Fruit fly (Drosophila melanogaster) whole organism, embryonic: ENCODE measurements around the gene Hpr1.

Source experiments
- BtbVII ChIP-seq: fragments of 200-800 bp; sonication (Bioruptor generic); optimal IDR thresholded peaks from 3 replicates; lab custom pipeline; 2017; ENCODE audit warnings: missing biosample characterization, mild to moderate bottlenecking, missing genetic modification characterization
- CG10366 ChIP-seq: fragments of 200-800 bp; sonication (Bioruptor generic); IDR thresholded peaks from 2 replicates; pipeline ENCODE4 v1.3.6; 2022; ENCODE audit warnings: missing biosample characterization, missing genetic modification characterization
- CG11247 ChIP-seq: fragments of 200-800 bp; sonication (Bioruptor generic); IDR thresholded peaks from 2 replicates; pipeline ENCODE4 v1.3.6; 2022; ENCODE audit warnings: missing biosample characterization, missing genetic modification characterization
- CG12299 ChIP-seq: fragments of 200-800 bp; sonication (Bioruptor generic); optimal IDR thresholded peaks from 2 replicates; lab custom pipeline; 2018; ENCODE audit warnings: missing biosample characterization, mild to moderate bottlenecking, missing genetic modification characterization
- CG14014 ChIP-seq: fragments of 200-800 bp; sonication (Bioruptor generic); IDR thresholded peaks from 2 replicates; pipeline ENCODE4 v1.3.6; 2022; ENCODE audit warnings: missing biosample characterization, missing genetic modification characterization
- CG2116 ChIP-seq: fragments of 200-800 bp; sonication (Bioruptor generic); optimal IDR thresholded peaks from 3 replicates; lab custom pipeline; 2018; ENCODE audit warnings: missing biosample characterization, mild to moderate bottlenecking, missing genetic modification characterization
- CG2199 ChIP-seq: fragments of 200-800 bp; sonication (Bioruptor generic); IDR thresholded peaks from 3 replicates; pipeline ENCODE4 v1.3.6; 2022; ENCODE audit warnings: missing biosample characterization, missing genetic modification characterization
- CG2875 ChIP-seq: fragments of 200-800 bp; sonication (Bioruptor generic); optimal IDR thresholded peaks from 2 replicates; lab custom pipeline; 2017; ENCODE audit warnings: missing biosample characterization, mild to moderate bottlenecking, missing genetic modification characterization, missing genetic modification reagents
- CG34376 ChIP-seq: fragments of 200-800 bp; sonication (Bioruptor generic); optimal IDR thresholded peaks from 2 replicates; lab custom pipeline; 2018; ENCODE audit warnings: missing biosample characterization, mild to moderate bottlenecking, missing genetic modification characterization
- CG3995 ChIP-seq: fragments of 200-800 bp; sonication (Bioruptor generic); optimal IDR thresholded peaks from 3 replicates; lab custom pipeline; 2016; ENCODE audit warnings: missing biosample characterization, missing genetic modification characterization
- CG4328 ChIP-seq: fragments of 200-800 bp; sonication (Bioruptor generic); optimal IDR thresholded peaks from 3 replicates; lab custom pipeline; 2017; ENCODE audit warnings: missing biosample characterization, missing genetic modification reagents, missing genetic modification characterization
- CG5180 ChIP-seq: fragments of 200-800 bp; sonication (Bioruptor generic); optimal IDR thresholded peaks from 3 replicates; lab custom pipeline; 2017; ENCODE audit warnings: missing biosample characterization, missing genetic modification characterization, mild to moderate bottlenecking, moderate library complexity, missing genetic modification reagents
- CG6254 ChIP-seq: fragments of 200-800 bp; sonication (Bioruptor generic); optimal IDR thresholded peaks from 3 replicates; lab custom pipeline; 2017; ENCODE audit warnings: mild to moderate bottlenecking, missing biosample characterization, missing genetic modification reagents, missing genetic modification characterization
- CG6813 ChIP-seq: fragments of 200-800 bp; sonication (Bioruptor generic); optimal IDR thresholded peaks from 2 replicates; lab custom pipeline; 2017; ENCODE audit warnings: missing biosample characterization, missing genetic modification characterization, mild to moderate bottlenecking, moderate library complexity, missing genetic modification reagents
- CG7786 ChIP-seq: fragments of 200-800 bp; sonication (Bioruptor generic); optimal IDR thresholded peaks from 2 replicates; lab custom pipeline; 2016; ENCODE audit warnings: missing biosample characterization, missing genetic modification characterization
- CG7928 ChIP-seq: fragments of 200-800 bp; sonication (Bioruptor generic); optimal IDR thresholded peaks from 2 replicates; lab custom pipeline; 2017; ENCODE audit warnings: missing biosample characterization, mild to moderate bottlenecking, missing genetic modification characterization
- CTCF ChIP-seq: fragments of 200-800 bp; sonication (Bioruptor generic); optimal IDR thresholded peaks from 2 replicates; lab custom pipeline; 2017; ENCODE audit warnings: missing biosample characterization, mild to moderate bottlenecking, missing genetic modification characterization, moderate library complexity
- CoRest ChIP-seq: fragments of 200-800 bp; sonication (Bioruptor generic); optimal IDR thresholded peaks from 3 replicates; lab custom pipeline; 2018; ENCODE audit warnings: missing biosample characterization, mild to moderate bottlenecking, missing genetic modification characterization, moderate library complexity
- Deaf1 ChIP-seq: fragments of 200-800 bp; optimal IDR thresholded peaks from 3 replicates; lab custom pipeline; 2019; ENCODE audit warnings: missing biosample characterization, mild to moderate bottlenecking, missing genetic modification characterization, moderate library complexity
- Dek ChIP-seq: fragments of 200-800 bp; sonication (Bioruptor generic); optimal IDR thresholded peaks from 3 replicates; lab custom pipeline; 2019; ENCODE audit warnings: missing biosample characterization, mild to moderate bottlenecking, missing genetic modification characterization, moderate library complexity
- Dip3 ChIP-seq: fragments of 200-800 bp; sonication (Bioruptor generic); optimal IDR thresholded peaks from 3 replicates; lab custom pipeline; 2016; ENCODE audit warnings: missing biosample characterization, missing genetic modification characterization
- Hr78 ChIP-seq, 2 experiments: fragments of 200-800 bp in 1 of 2; fragments of >200 bp in 1 of 2; sonication (Bioruptor generic) in 1 of 2; optimal IDR thresholded peaks; 2 replicates each; lab custom pipeline; 2017 to 2019; ENCODE audit warnings: missing biosample characterization in 2 of 2, missing genetic modification characterization in 2 of 2, mild to moderate bottlenecking in 1 of 2, moderate library complexity in 1 of 2
- Hsf ChIP-seq: fragments of 200-800 bp; sonication (Bioruptor generic); optimal IDR thresholded peaks from 3 replicates; lab custom pipeline; 2016; ENCODE audit warnings: missing biosample characterization, missing genetic modification characterization
- MBD-R2 ChIP-seq: fragments of 200-800 bp; sonication (Bioruptor generic); IDR thresholded peaks from 2 replicates; pipeline ENCODE4 v1.3.6; 2022; ENCODE audit warnings: missing biosample characterization, missing genetic modification characterization
- Mad ChIP-seq: fragments of 200-800 bp; sonication (Bioruptor generic); optimal IDR thresholded peaks from 2 replicates; lab custom pipeline; 2016; ENCODE audit warnings: missing biosample characterization, missing genetic modification characterization
- Max ChIP-seq: fragments of 200-800 bp; sonication (Bioruptor generic); optimal IDR thresholded peaks from 2 replicates; lab custom pipeline; 2016; ENCODE audit warnings: missing biosample characterization, mild to moderate bottlenecking, missing genetic modification characterization
- Med ChIP-seq: fragments of 200-800 bp; sonication (Bioruptor generic); peaks from one replicate; lab custom pipeline; 2016; ENCODE audit warnings: missing biosample characterization, missing genetic modification characterization, mild to moderate bottlenecking, inconsistent platforms, moderate library complexity
- Meics ChIP-seq: fragments of 200-800 bp; sonication (Bioruptor generic); optimal IDR thresholded peaks from 2 replicates; lab custom pipeline; 2017; ENCODE audit warnings: missing biosample characterization, mild to moderate bottlenecking, missing genetic modification characterization
- Oaz ChIP-seq: fragments of 200-800 bp; sonication (Bioruptor generic); IDR thresholded peaks from 2 replicates; pipeline ENCODE4 v1.3.6; 2022; ENCODE audit warnings: missing biosample characterization, missing genetic modification characterization
- Xbp1 ChIP-seq: fragments of 200-800 bp; sonication (Bioruptor generic); optimal IDR thresholded peaks from 3 replicates; lab custom pipeline; 2016; ENCODE audit warnings: missing biosample characterization, mild to moderate bottlenecking, missing genetic modification characterization
- ap ChIP-seq: fragments of 200-800 bp; sonication (Bioruptor generic); IDR thresholded peaks from 2 replicates; pipeline ENCODE4 v1.3.6; 2022; ENCODE audit warnings: missing biosample characterization, missing genetic modification characterization
- bbx ChIP-seq: fragments of 200-800 bp; sonication (Bioruptor generic); IDR thresholded peaks from 2 replicates; pipeline ENCODE4 v1.3.6; 2022; ENCODE audit warnings: missing biosample characterization, missing genetic modification characterization; ENCODE audit not compliant: partially characterized antibody
- cato ChIP-seq: fragments of 200-800 bp; sonication (Bioruptor generic); optimal IDR thresholded peaks from 2 replicates; lab custom pipeline; 2016; ENCODE audit warnings: missing biosample characterization, missing genetic modification characterization, borderline replicate concordance
- chn ChIP-seq: fragments of 200-800 bp; sonication (Bioruptor generic); optimal IDR thresholded peaks from 2 replicates; lab custom pipeline; 2016; ENCODE audit warnings: missing biosample characterization, missing genetic modification characterization
- crp ChIP-seq, 2 experiments: fragments of 200-800 bp; sonication (Bioruptor generic); optimal IDR thresholded peaks; 2 replicates in 1 of 2; 3 replicates in 1 of 2; lab custom pipeline; 2017; ENCODE audit warnings: missing biosample characterization in 2 of 2, missing genetic modification characterization in 2 of 2, mild to moderate bottlenecking in 1 of 2, moderate library complexity in 1 of 2
- danr ChIP-seq: fragments of 200-800 bp; sonication (Bioruptor generic); IDR thresholded peaks from 2 replicates; pipeline ENCODE4 v1.3.6; 2022; ENCODE audit warnings: missing biosample characterization, missing genetic modification characterization
- dmrt99B ChIP-seq: fragments of 200-800 bp; sonication (Bioruptor generic); optimal IDR thresholded peaks from 2 replicates; lab custom pipeline; 2018; ENCODE audit warnings: missing biosample characterization, mild to moderate bottlenecking, missing genetic modification characterization, moderate library complexity
- esg ChIP-seq: fragments of 200-800 bp; sonication (Bioruptor generic); conservative IDR thresholded peaks from 2 replicates; pipeline ENCODE4 v1.3.6; 2022; ENCODE audit warnings: missing biosample characterization, missing genetic modification characterization
- gce ChIP-seq: fragments of 200-800 bp; sonication (Bioruptor generic); IDR thresholded peaks from 3 replicates; pipeline ENCODE4 v1.3.6; 2022; ENCODE audit warnings: missing biosample characterization, missing genetic modification characterization
- hkb ChIP-seq, 2 experiments: fragments of 200-800 bp in 1 of 2; fragments of >200 bp in 1 of 2; sonication (Bioruptor generic) in 1 of 2; IDR thresholded peaks in 1 of 2; optimal IDR thresholded peaks in 1 of 2; 2 replicates each; pipeline versions ENCODE4 v1.3.6 to Lab custom; 2017 to 2022; ENCODE audit warnings: missing biosample characterization in 1 of 2, missing genetic modification characterization in 1 of 2
- insv ChIP-seq, 2 experiments: fragments of 200-800 bp; sonication (Bioruptor generic); optimal IDR thresholded peaks; 3 replicates each; lab custom pipeline; 2016 to 2018; ENCODE audit warnings: missing biosample characterization in 2 of 2, missing genetic modification characterization in 2 of 2
- jumu ChIP-seq: fragments of 200-800 bp; sonication (Bioruptor generic); optimal IDR thresholded peaks from 3 replicates; lab custom pipeline; 2016; ENCODE audit warnings: missing biosample characterization, missing genetic modification characterization
- kay ChIP-seq: fragments of 200-800 bp; sonication (Bioruptor generic); optimal IDR thresholded peaks from 2 replicates; lab custom pipeline; 2016; ENCODE audit warnings: missing biosample characterization, missing genetic modification characterization
- lov ChIP-seq, 2 experiments: fragments of 200-800 bp in 1 of 2; fragments of >200 bp in 1 of 2; sonication (Bioruptor generic) in 1 of 2; IDR thresholded peaks in 1 of 2; optimal IDR thresholded peaks in 1 of 2; 2 replicates in 1 of 2; 3 replicates in 1 of 2; pipeline versions ENCODE4 v1.3.6 to Lab custom; 2017 to 2022; ENCODE audit warnings: missing biosample characterization in 1 of 2, missing genetic modification characterization in 1 of 2
- nau ChIP-seq: fragments of 200-800 bp; sonication (Bioruptor generic); optimal IDR thresholded peaks from 3 replicates; lab custom pipeline; 2017; ENCODE audit warnings: missing biosample characterization, mild to moderate bottlenecking, missing genetic modification characterization, missing genetic modification reagents
- oc ChIP-seq: fragments of 200-800 bp; sonication (Bioruptor generic); optimal IDR thresholded peaks from 2 replicates; lab custom pipeline; 2018; ENCODE audit warnings: missing biosample characterization, mild to moderate bottlenecking, missing genetic modification characterization, moderate library complexity
- pita ChIP-seq: fragments of 200-800 bp; sonication (Bioruptor generic); optimal IDR thresholded peaks from 2 replicates; lab custom pipeline; 2017; ENCODE audit warnings: missing biosample characterization, mild to moderate bottlenecking, missing genetic modification characterization
- pros ChIP-seq: fragments of 200-800 bp; sonication (Bioruptor generic); optimal IDR thresholded peaks from 3 replicates; lab custom pipeline; 2019; ENCODE audit warnings: missing biosample characterization, mild to moderate bottlenecking, missing genetic modification characterization, moderate library complexity
- slbo ChIP-seq: fragments of 200-800 bp; sonication (Bioruptor generic); IDR thresholded peaks from 2 replicates; pipeline ENCODE4 v1.3.6; 2022; ENCODE audit warnings: missing biosample characterization, missing genetic modification characterization

Gene Hpr1

DNA sequence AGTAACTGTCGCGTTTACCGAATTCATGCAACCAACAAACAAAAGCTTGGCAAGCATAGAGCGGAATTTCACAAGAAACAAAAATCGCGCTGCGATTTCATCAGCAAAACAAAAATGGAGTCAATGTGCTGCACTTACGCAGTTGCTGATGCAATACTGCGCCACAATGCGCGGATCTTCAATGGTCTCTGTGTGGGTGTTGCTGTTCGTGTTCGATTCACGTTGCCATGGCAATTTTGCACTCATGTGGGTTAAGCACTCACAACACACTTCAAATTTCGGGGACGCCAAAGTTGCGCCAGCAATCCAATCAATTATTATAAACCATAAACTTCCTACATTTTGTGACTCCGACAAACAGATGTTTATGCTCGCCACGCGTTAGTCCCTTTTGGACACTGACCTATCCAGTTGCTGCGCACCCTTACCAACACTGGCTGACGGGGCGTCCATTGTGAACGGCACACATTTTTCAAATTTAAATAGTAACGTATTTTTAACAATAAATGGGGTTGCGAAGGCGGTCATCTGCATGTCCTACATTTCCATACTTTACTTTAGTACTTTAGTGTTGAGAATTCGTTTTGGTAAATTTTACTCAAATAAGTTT is 40.9 kb upstream of the Hpr1 start, which contains the start of gene CG2017 (continued):
- peak; percentile 25 for TF ChIP-seq CG34376 (GFP tag; lab: Kevin White, UChicago)
- TF ChIP-seq crp (GFP tag; optimal IDR thresholded peaks at IDR 0.05; lab: Kevin White, UChicago) = peak; percentile 76 to 98
- TF ChIP-seq dmrt99B = no peak
- TF ChIP-seq CG2875 (GFP tag; lab: Kevin White, UChicago) = peak; percentile 15
- peak; percentile 50 for TF ChIP-seq Xbp1 (GFP tag; lab: Kevin White, UChicago)
- TF ChIP-seq gce (GFP tag; lab: Robert Waterston, UW) = no peak
- TF ChIP-seq CG4328 = no peak
- no peak for TF ChIP-seq CG6254 (GFP tag; lab: Kevin White, UChicago)
- TF ChIP-seq cato (GFP tag; lab: Kevin White, UChicago) = no peak
- TF ChIP-seq Med (GFP tag; lab: Kevin White, UChicago) = peak; percentile 95
- TF ChIP-seq lov (optimal IDR thresholded peaks at IDR 0.05; lab: Kevin White, UChicago) = no peak
- TF ChIP-seq lov (GFP tag; IDR thresholded peaks at IDR 0.05; lab: Robert Waterston, UW) = peak; percentile 6; the same call in 1 of the 3 replicates
- TF ChIP-seq jumu (GFP tag; lab: Kevin White, UChicago) = peak; percentile 61
- TF ChIP-seq CG3995 (GFP tag; lab: Kevin White, UChicago) = peak; percentile 30
- peak; percentile 66 for TF ChIP-seq CoRest (tag; lab: Kevin White, UChicago)
- no peak for TF ChIP-seq oc
- no peak for TF ChIP-seq bbx
- TF ChIP-seq kay (GFP tag; lab: Kevin White, UChicago) = no peak
- TF ChIP-seq CG12299 (tag; lab: Kevin White, UChicago) = no peak
- TF ChIP-seq pros (GFP tag; lab: Kevin White, UChicago) = no peak
- no peak for TF ChIP-seq CG5180 (GFP tag; lab: Kevin White, UChicago)
- no peak for TF ChIP-seq Deaf1 (tag; lab: Kevin White, UChicago)
- TF ChIP-seq chn (GFP tag; lab: Kevin White, UChicago) = peak; percentile 48
- TF ChIP-seq nau = no peak
- TF ChIP-seq MBD-R2 (GFP tag; lab: Robert Waterston, UW) = peak; percentile 90
- TF ChIP-seq pita (GFP tag; lab: Kevin White, UChicago) = no peak
- no peak for TF ChIP-seq hkb (optimal IDR thresholded peaks at IDR 0.05; lab: Kevin White, UChicago)
- TF ChIP-seq hkb (GFP tag; IDR thresholded peaks at IDR 0.05; lab: Robert Waterston, UW) = no peak
- TF ChIP-seq Oaz (GFP tag; lab: Robert Waterston, UW) = no peak
- TF ChIP-seq danr = no peak
- TF ChIP-seq Dek (tag; lab: Kevin White, UChicago) = no peak
- TF ChIP-seq Hr78 (GFP tag; optimal IDR thresholded peaks at IDR 0.05; lab: Kevin White, UChicago) = no peak
- no peak for TF ChIP-seq CG6813 (GFP tag; lab: Kevin White, UChicago)
- TF ChIP-seq CTCF (GFP tag; lab: Kevin White, UChicago) = peak; percentile 31
- peak; percentile 44 for TF ChIP-seq CG7928 (GFP tag; lab: Kevin White, UChicago)
- TF ChIP-seq insv (GFP tag; optimal IDR thresholded peaks at IDR 0.05; lab: Kevin White, UChicago) = peak in 1 of 2 experiments; percentile 27
- 0 out of 2 replicates have a peak, but pooled peaks have one; percentile 28 for TF ChIP-seq CG10366 (GFP tag; lab: Robert Waterston, UW)
- peak; percentile 37 for TF ChIP-seq Hsf (GFP tag; lab: Kevin White, UChicago)
- TF ChIP-seq BtbVII (GFP tag; lab: Kevin White, UChicago) = no peak
- TF ChIP-seq Max (GFP tag; lab: Kevin White, UChicago) = no peak
- TF ChIP-seq CG11247 (GFP tag; lab: Robert Waterston, UW) = no peak
- TF ChIP-seq Mad (GFP tag; lab: Kevin White, UChicago) = peak; percentile 57
- TF ChIP-seq CG2116 (GFP tag; lab: Kevin White, UChicago) = peak; percentile 76
- TF ChIP-seq Dip3 (GFP tag; lab: Kevin White, UChicago) = peak; percentile 52
- peak; percentile 45 for TF ChIP-seq CG7786 (GFP tag; lab: Kevin White, UChicago)
- TF ChIP-seq ap (GFP tag; lab: Robert Waterston, UW) = no peak
- no peak for TF ChIP-seq esg (GFP tag; lab: Robert Waterston, UW)
- TF ChIP-seq CG2199 = peak; percentile 77; the same call in 2 of the 3 replicates
- TF ChIP-seq slbo = peak; percentile 73
- TF ChIP-seq CG14014 (GFP tag; lab: Robert Waterston, UW) = peak; percentile 18; the same call in 1 of the 2 replicates
- TF ChIP-seq Meics (GFP tag; lab: Kevin White, UChicago) = peak; percentile 32
